Worm (Caenorhabditis elegans) whole organism, L2 larva: Measurements from ENCODE around the gene T01H3.3.

ENCODE experiments used
- C34F6.9 ChIP-seq: fragments of 150-350 bp; optimal IDR thresholded peaks from 2 replicates; lab custom pipeline; 2014; ENCODE audit warnings: missing biosample characterization, missing genetic modification characterization
- F13H6.1 ChIP-seq: sonication (generic microtip); optimal IDR thresholded peaks from 2 replicates; lab custom pipeline; 2016; ENCODE audit warnings: missing genetic modification characterization, missing compliant biosample characterization
- R02D3.7 ChIP-seq: fragments of 150-350 bp; optimal IDR thresholded peaks from 2 replicates; lab custom pipeline; 2014; ENCODE audit warnings: missing biosample characterization, missing genetic modification characterization
- Y55F3AM.14 ChIP-seq: fragments of 200-800 bp; sonication (Bioruptor generic); optimal IDR thresholded peaks from 2 replicates; lab custom pipeline; 2018; ENCODE audit warnings: mild to moderate bottlenecking, missing genetic modification characterization, missing compliant biosample characterization
- ZK546.5 ChIP-seq: sonication (generic microtip); optimal IDR thresholded peaks from 2 replicates; lab custom pipeline; 2017; ENCODE audit warnings: missing biosample characterization, missing genetic modification characterization
- alr-1 ChIP-seq: fragments of 150-350 bp; optimal IDR thresholded peaks from 2 replicates; lab custom pipeline; 2014; ENCODE audit warnings: missing biosample characterization, missing genetic modification characterization
- aly-2 ChIP-seq: fragments of 150-350 bp; optimal IDR thresholded peaks from 2 replicates; lab custom pipeline; 2014; ENCODE audit warnings: missing biosample characterization, missing genetic modification characterization
- ama-1 ChIP-seq: fragments of 150-350 bp; optimal IDR thresholded peaks from 2 replicates; lab custom pipeline; 2018; ENCODE audit warnings: inconsistent platforms
- blmp-1 ChIP-seq: sonication (generic microtip); optimal IDR thresholded peaks from 2 replicates; lab custom pipeline; 2017; ENCODE audit warnings: missing genetic modification characterization, mild to moderate bottlenecking, missing compliant biosample characterization, antibody characterized with exemption, moderate library complexity; ENCODE audit not compliant: insufficient read depth
- ceh-16 ChIP-seq: fragments of 150-350 bp; optimal IDR thresholded peaks from 2 replicates; lab custom pipeline; 2014; ENCODE audit warnings: missing biosample characterization, missing genetic modification characterization
- ceh-82 ChIP-seq: fragments of 150-350 bp; optimal IDR thresholded peaks from 2 replicates; lab custom pipeline; 2014; ENCODE audit warnings: missing biosample characterization, missing genetic modification characterization
- crh-2 ChIP-seq: sonication (generic microtip); optimal IDR thresholded peaks from 2 replicates; lab custom pipeline; 2017; ENCODE audit warnings: missing biosample characterization, missing genetic modification characterization
- dmd-4 ChIP-seq: sonication (generic microtip); optimal IDR thresholded peaks from 2 replicates; lab custom pipeline; 2017; ENCODE audit warnings: missing biosample characterization, missing genetic modification characterization
- egl-27 ChIP-seq: sonication (generic microtip); optimal IDR thresholded peaks from 3 replicates; lab custom pipeline; 2017; ENCODE audit warnings: missing biosample characterization, missing genetic modification reagents, missing genetic modification characterization
- elt-1 ChIP-seq: fragments of 150-350 bp; optimal IDR thresholded peaks from 2 replicates; lab custom pipeline; 2014; ENCODE audit warnings: missing biosample characterization, missing genetic modification characterization
- elt-3 ChIP-seq: sonication (generic microtip); optimal IDR thresholded peaks from 2 replicates; lab custom pipeline; 2017; ENCODE audit warnings: missing biosample characterization, missing genetic modification characterization
- fos-1 ChIP-seq: fragments of 150-350 bp; optimal IDR thresholded peaks from 2 replicates; lab custom pipeline; 2014; ENCODE audit warnings: missing biosample characterization, missing genetic modification characterization
- gmeb-1 ChIP-seq: fragments of 150-350 bp; optimal IDR thresholded peaks from 2 replicates; lab custom pipeline; 2014; ENCODE audit warnings: missing biosample characterization, missing genetic modification characterization
- lin-11 ChIP-seq: fragments of 150-350 bp; sonication (generic microtip); optimal IDR thresholded peaks from 2 replicates; lab custom pipeline; 2014; ENCODE audit warnings: missing biosample characterization, missing genetic modification characterization, inconsistent platforms, mixed read lengths
- lin-13 ChIP-seq: fragments of 150-350 bp; optimal IDR thresholded peaks from 2 replicates; lab custom pipeline; 2014; ENCODE audit warnings: missing biosample characterization, missing genetic modification reagents, missing genetic modification characterization
- lin-39 ChIP-seq: fragments of 150-350 bp; optimal IDR thresholded peaks from 2 replicates; lab custom pipeline; 2014; ENCODE audit warnings: missing biosample characterization, missing genetic modification reagents, missing genetic modification characterization
- lsy-2 ChIP-seq, 2 experiments: fragments of 150-350 bp in 1 of 2; sonication (generic microtip) in 1 of 2; optimal IDR thresholded peaks; 2 replicates each; lab custom pipeline; 2014 to 2017; ENCODE audit warnings: missing biosample characterization in 2 of 2, missing genetic modification characterization in 2 of 2
- mab-5 ChIP-seq: fragments of 150-350 bp; optimal IDR thresholded peaks from 2 replicates; lab custom pipeline; 2014; ENCODE audit warnings: missing biosample characterization, missing genetic modification characterization
- mbf-1 ChIP-seq: sonication (generic microtip); optimal IDR thresholded peaks from 2 replicates; lab custom pipeline; 2017; ENCODE audit warnings: missing biosample characterization, missing genetic modification characterization
- mdl-1 ChIP-seq, 2 experiments: fragments of 150-350 bp in 1 of 2; sonication (generic microtip) in 1 of 2; optimal IDR thresholded peaks; 2 replicates each; lab custom pipeline; 2017; ENCODE audit warnings: missing biosample characterization in 2 of 2, missing genetic modification characterization in 2 of 2
- nhr-10 ChIP-seq: sonication (generic microtip); optimal IDR thresholded peaks from 2 replicates; lab custom pipeline; 2017; ENCODE audit warnings: missing biosample characterization, missing genetic modification characterization
- nhr-11 ChIP-seq: fragments of 150-350 bp; optimal IDR thresholded peaks from 2 replicates; lab custom pipeline; 2014; ENCODE audit warnings: missing biosample characterization, missing genetic modification characterization
- nhr-12 ChIP-seq: fragments of 150-350 bp; optimal IDR thresholded peaks from 2 replicates; lab custom pipeline; 2014; ENCODE audit warnings: missing biosample characterization, missing genetic modification characterization
- nhr-129 ChIP-seq: fragments of 150-350 bp; optimal IDR thresholded peaks from 2 replicates; lab custom pipeline; 2014; ENCODE audit warnings: missing biosample characterization, missing genetic modification characterization
- nhr-21 ChIP-seq: fragments of 150-350 bp; optimal IDR thresholded peaks from 2 replicates; lab custom pipeline; 2014; ENCODE audit warnings: missing biosample characterization, missing genetic modification characterization
- nhr-23 ChIP-seq: fragments of 150-350 bp; optimal IDR thresholded peaks from 2 replicates; lab custom pipeline; 2014; ENCODE audit warnings: missing biosample characterization, missing genetic modification reagents, missing genetic modification characterization
- nhr-237 ChIP-seq: fragments of 150-350 bp; optimal IDR thresholded peaks from 2 replicates; lab custom pipeline; 2014; ENCODE audit warnings: missing biosample characterization, missing genetic modification characterization
- nhr-25 ChIP-seq: fragments of 150-350 bp; sonication (generic microtip); optimal IDR thresholded peaks from 3 replicates; lab custom pipeline; 2014; ENCODE audit warnings: missing biosample characterization, missing genetic modification characterization
- nhr-6 ChIP-seq: fragments of 150-350 bp; optimal IDR thresholded peaks from 2 replicates; lab custom pipeline; 2014; ENCODE audit warnings: missing biosample characterization, missing genetic modification characterization
- nhr-77 ChIP-seq: fragments of 150-350 bp; optimal IDR thresholded peaks from 2 replicates; lab custom pipeline; 2014; ENCODE audit warnings: missing biosample characterization, missing genetic modification characterization
- peb-1 ChIP-seq: fragments of 150-350 bp; optimal IDR thresholded peaks from 2 replicates; lab custom pipeline; 2014; ENCODE audit warnings: missing biosample characterization, missing genetic modification characterization
- sem-4 ChIP-seq: fragments of 150-350 bp; optimal IDR thresholded peaks from 2 replicates; lab custom pipeline; 2014; ENCODE audit warnings: missing biosample characterization, missing genetic modification reagents, missing genetic modification characterization
- skn-1 ChIP-seq: sonication (generic microtip); optimal IDR thresholded peaks from 2 replicates; lab custom pipeline; 2017; ENCODE audit warnings: missing biosample characterization, missing genetic modification characterization
- sma-3 ChIP-seq: sonication (generic microtip); optimal IDR thresholded peaks from 2 replicates; lab custom pipeline; 2016; ENCODE audit warnings: missing genetic modification reagents, missing genetic modification characterization, missing compliant biosample characterization
- sma-9 ChIP-seq, 2 experiments: fragments of 150-350 bp in 1 of 2; sonication (generic microtip) in 1 of 2; optimal IDR thresholded peaks; 2 replicates each; lab custom pipeline; 2014 to 2016; ENCODE audit warnings: missing genetic modification characterization in 2 of 2, mild to moderate bottlenecking in 1 of 2, missing biosample characterization in 1 of 2, missing compliant biosample characterization in 1 of 2, missing genetic modification reagents in 1 of 2, moderate library complexity in 1 of 2
- snpc-4 ChIP-seq: fragments of 150-350 bp; optimal IDR thresholded peaks from 2 replicates; lab custom pipeline; 2014; ENCODE audit warnings: missing biosample characterization, missing genetic modification characterization
- unc-39 ChIP-seq: fragments of 150-350 bp; optimal IDR thresholded peaks from 2 replicates; lab custom pipeline; 2014; ENCODE audit warnings: missing biosample characterization, missing genetic modification characterization
- unc-55 ChIP-seq: fragments of 150-350 bp; sonication (generic microtip); optimal IDR thresholded peaks from 3 replicates; lab custom pipeline; 2014; ENCODE audit warnings: missing biosample characterization, missing genetic modification reagents, missing genetic modification characterization
- unc-62 ChIP-seq: fragments of 150-350 bp; optimal IDR thresholded peaks from 2 replicates; lab custom pipeline; 2014; ENCODE audit warnings: missing biosample characterization, missing genetic modification reagents, missing genetic modification characterization
- ztf-1 ChIP-seq: fragments of 200-800 bp; sonication (Bioruptor generic); conservative IDR thresholded peaks from 2 replicates; pipeline ENCODE4 v1.3.6; 2022; ENCODE audit warnings: missing genetic modification characterization, missing compliant biosample characterization
- ztf-11 ChIP-seq: sonication (generic microtip); optimal IDR thresholded peaks from 2 replicates; lab custom pipeline; 2017; ENCODE audit warnings: missing biosample characterization, missing genetic modification characterization
- ztf-4 ChIP-seq: fragments of 150-350 bp; optimal IDR thresholded peaks from 2 replicates; lab custom pipeline; 2014; ENCODE audit warnings: missing biosample characterization, missing genetic modification characterization

The T01H3.3 gene

DNA sequence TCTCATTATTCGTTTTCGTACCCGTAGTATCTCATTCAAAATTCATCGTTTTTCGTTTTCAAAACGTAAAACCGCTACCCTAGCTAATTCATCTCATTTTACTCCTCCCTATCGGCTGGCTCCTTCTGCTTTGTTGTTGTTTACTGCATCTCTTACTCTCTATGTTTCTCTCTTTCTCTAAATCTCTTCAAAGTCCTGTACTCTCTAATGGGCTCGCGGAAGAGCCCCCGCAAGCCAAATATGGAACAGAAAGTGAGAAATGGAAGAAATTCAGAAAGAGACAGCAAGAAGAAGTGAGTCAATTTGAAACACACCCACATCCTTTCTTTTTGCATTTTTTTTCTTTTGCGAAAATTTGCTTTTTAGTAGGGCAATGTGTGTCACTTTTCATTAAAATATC, 35.0 kb downstream of the T01H3.3 start:
- peak; percentile 62 for TF ChIP-seq unc-55 (GFP tag; lab: Kevin White, UChicago)
- TF ChIP-seq F13H6.1 (tag; lab: Kevin White, UChicago): no peak
- TF ChIP-seq ztf-4 (tag; lab: Kevin White, UChicago): no peak
- no peak for TF ChIP-seq blmp-1 (tag; lab: Kevin White, UChicago)
- TF ChIP-seq ztf-11 (tag; lab: Kevin White, UChicago): no peak
- TF ChIP-seq skn-1 (tag; lab: Kevin White, UChicago): no peak
- peak; percentile 60 for TF ChIP-seq C34F6.9 (tag; lab: Kevin White, UChicago)
- no peak for TF ChIP-seq aly-2 (tag; lab: Kevin White, UChicago)
- no peak for TF ChIP-seq ztf-1 (GFP tag; lab: Robert Waterston, UW)
- no peak for TF ChIP-seq unc-39
- TF ChIP-seq alr-1 (tag; lab: Kevin White, UChicago): no peak
- peak in 1 of 2 experiments; percentile 51 for TF ChIP-seq lsy-2 (tag; optimal IDR thresholded peaks at IDR 0.05; lab: Kevin White, UChicago)
- peak; percentile 22 for TF ChIP-seq mab-5 (tag; lab: Kevin White, UChicago)
- TF ChIP-seq sma-3: no peak
- TF ChIP-seq sma-9 (GFP tag; optimal IDR thresholded peaks at IDR 0.05; lab: Kevin White, UChicago): peak; percentile 25
- no peak for TF ChIP-seq sma-9 (tag; optimal IDR thresholded peaks at IDR 0.05; lab: Kevin White, UChicago)
- no peak for TF ChIP-seq nhr-77 (tag; lab: Kevin White, UChicago)
- peak; percentile 24 for TF ChIP-seq nhr-6
- TF ChIP-seq crh-2: peak; percentile 19
- no peak for TF ChIP-seq snpc-4 (tag; lab: Kevin White, UChicago)
- peak in 1 of 2 experiments; percentile 8 for TF ChIP-seq mdl-1 (tag; optimal IDR thresholded peaks at IDR 0.05; lab: Kevin White, UChicago)
- no peak for TF ChIP-seq nhr-129 (tag; lab: Kevin White, UChicago)
- TF ChIP-seq nhr-237: no peak
- TF ChIP-seq sem-4 (tag; lab: Kevin White, UChicago): no peak
- no peak for TF ChIP-seq lin-11 (tag; lab: Kevin White, UChicago)
- TF ChIP-seq Y55F3AM.14: no peak
- no peak for TF ChIP-seq nhr-11
- TF ChIP-seq, all 48 proteins: peak for 8

- TF ChIP-seq unc-39: no peak
- no peak for TF ChIP-seq blmp-1 (tag; lab: Kevin White, UChicago)
- TF ChIP-seq gmeb-1 (tag; lab: Kevin White, UChicago): no peak
- peak; percentile 81 for TF ChIP-seq sma-9 (GFP tag; optimal IDR thresholded peaks at IDR 0.05; lab: Kevin White, UChicago)
- no peak for TF ChIP-seq sma-9 (tag; optimal IDR thresholded peaks at IDR 0.05; lab: Kevin White, UChicago)
- no peak for TF ChIP-seq ceh-16 (tag; lab: Kevin White, UChicago)
- TF ChIP-seq ztf-4 (tag; lab: Kevin White, UChicago): peak; percentile 30
- no peak for TF ChIP-seq elt-1 (tag; lab: Kevin White, UChicago)
- no peak for TF ChIP-seq lin-13 (GFP tag; lab: Kevin White, UChicago)
- no peak for TF ChIP-seq ama-1 (lab: Kevin White, UChicago)
- TF ChIP-seq snpc-4 (tag; lab: Kevin White, UChicago): no peak
- TF ChIP-seq dmd-4 (tag; lab: Kevin White, UChicago): no peak
- peak; percentile 92 for TF ChIP-seq F13H6.1 (tag; lab: Kevin White, UChicago)
- TF ChIP-seq peb-1 (tag; lab: Kevin White, UChicago): no peak
- no peak for TF ChIP-seq R02D3.7 (tag; lab: Kevin White, UChicago)
- TF ChIP-seq unc-62 (GFP tag; lab: Kevin White, UChicago): no peak
- TF ChIP-seq nhr-237: no peak
- peak; percentile 65 for TF ChIP-seq nhr-129 (tag; lab: Kevin White, UChicago)
- TF ChIP-seq ceh-82 (tag; lab: Kevin White, UChicago): no peak
- no peak for TF ChIP-seq nhr-10 (tag; lab: Kevin White, UChicago)
- no peak for TF ChIP-seq mbf-1 (tag; lab: Kevin White, UChicago)
- no peak for TF ChIP-seq ztf-11 (tag; lab: Kevin White, UChicago)
- TF ChIP-seq nhr-6: peak; percentile 36
- TF ChIP-seq nhr-77 (tag; lab: Kevin White, UChicago): no peak
- TF ChIP-seq alr-1 (tag; lab: Kevin White, UChicago): no peak
- no peak for TF ChIP-seq Y55F3AM.14
- TF ChIP-seq fos-1: no peak
- TF ChIP-seq crh-2: no peak
- no peak for TF ChIP-seq ZK546.5 (tag; lab: Kevin White, UChicago)
- TF ChIP-seq elt-3: no peak
- TF ChIP-seq nhr-11: no peak
- TF ChIP-seq unc-55 (GFP tag; lab: Kevin White, UChicago): no peak
- TF ChIP-seq ztf-1 (GFP tag; lab: Robert Waterston, UW): no peak
- TF ChIP-seq lin-39 (tag; lab: Kevin White, UChicago): peak; percentile 39
- no peak for TF ChIP-seq nhr-23 (tag; lab: Kevin White, UChicago)
- no peak for TF ChIP-seq egl-27
- TF ChIP-seq nhr-25 (tag; lab: Kevin White, UChicago): no peak
- no peak for TF ChIP-seq nhr-12
- TF ChIP-seq mab-5 (tag; lab: Kevin White, UChicago): peak; percentile 44
- no peak for TF ChIP-seq lin-11 (tag; lab: Kevin White, UChicago)
- TF ChIP-seq sem-4 (tag; lab: Kevin White, UChicago): peak; percentile 58
- TF ChIP-seq skn-1 (tag; lab: Kevin White, UChicago): no peak
- peak in 1 of 2 experiments; percentile 44 for TF ChIP-seq lsy-2 (tag; optimal IDR thresholded peaks at IDR 0.05; lab: Kevin White, UChicago)
- no peak for TF ChIP-seq mdl-1 (tag; optimal IDR thresholded peaks at IDR 0.05; lab: Kevin White, UChicago)
- TF ChIP-seq nhr-21 (tag; lab: Kevin White, UChicago): no peak
- no peak for TF ChIP-seq aly-2 (tag; lab: Kevin White, UChicago)
- no peak for TF ChIP-seq sma-3
Observed at ce11 chrII:7836613-7837226, 37.0 kb downstream of the T01H3.3 start.
